Fruit fly (Drosophila melanogaster): ENCODE data around the gene CG31752.

DNA sequence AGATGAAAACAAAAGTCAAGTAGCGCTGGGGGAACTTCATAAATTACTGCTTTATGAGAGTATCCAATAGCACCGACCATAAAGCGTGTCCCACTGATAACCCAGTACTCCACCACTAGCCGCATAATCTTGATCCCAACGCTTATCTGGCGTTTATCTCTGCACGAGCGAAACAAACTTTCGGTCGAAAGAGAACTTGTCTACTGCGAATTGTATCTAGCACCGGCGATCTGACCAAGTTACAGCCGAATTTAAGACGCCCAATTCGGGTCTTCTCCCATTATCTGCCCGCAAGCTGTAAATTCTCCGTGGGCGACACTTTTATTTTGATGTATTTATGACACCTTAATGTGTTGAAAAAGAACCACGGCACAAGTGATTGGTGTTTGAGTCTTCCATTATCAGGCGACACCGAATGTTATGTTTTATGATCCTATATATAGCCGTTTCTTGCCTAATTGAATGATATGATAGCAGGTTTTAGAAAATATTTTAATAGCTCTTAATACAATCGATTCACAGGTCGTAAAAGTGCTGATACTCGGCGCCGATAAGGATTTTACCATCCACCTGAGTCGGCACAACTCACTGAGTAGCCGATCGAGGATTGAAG is 51.2 kb downstream of the CG31752 start:
- no peak for TF ChIP-seq psq (optimal IDR thresholded peaks at IDR 0.05)
- no peak for TF ChIP-seq usp (GFP tag; optimal IDR thresholded peaks at IDR 0.05)
- TF ChIP-seq CG8478 (optimal IDR thresholded peaks at IDR 0.05): no peak
- no peak for TF ChIP-seq Dll (optimal IDR thresholded peaks at IDR 0.05)
- no peak for TF ChIP-seq pan (optimal IDR thresholded peaks at IDR 0.05)
- no peak for TF ChIP-seq EcR (GFP tag; optimal IDR thresholded peaks at IDR 0.05)

All from whole organism.